Fruit fly (Drosophila melanogaster): ENCODE measurements around the gene fig.

DNA sequence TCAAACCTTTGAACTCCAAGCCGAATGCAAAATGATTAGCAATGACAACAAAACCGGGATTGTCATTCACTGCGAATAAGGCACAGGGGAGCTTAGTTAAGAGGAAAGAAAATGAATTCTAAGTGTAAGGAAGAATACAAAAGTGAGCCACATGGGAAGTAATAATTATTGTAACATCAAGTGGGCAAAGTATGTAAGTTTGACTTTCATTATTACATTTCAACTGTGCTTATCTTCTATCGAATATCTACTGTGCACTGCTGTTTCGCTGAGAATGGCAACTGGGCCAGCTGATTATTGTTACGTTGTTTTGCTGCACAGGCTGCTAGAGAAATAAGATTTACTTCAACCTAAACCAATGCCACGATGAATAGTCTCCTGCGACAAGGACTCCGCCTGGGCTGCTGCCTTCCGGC, 43.6 kb downstream of the fig start, which contains the start of the genes CG7601 and CIA30:
- TF ChIP-seq psq (optimal IDR thresholded peaks at IDR 0.05) (no peak), h (optimal IDR thresholded peaks at IDR 0.05) (no peak), ttk (optimal IDR thresholded peaks at IDR 0.05) (no peak), Myc (optimal IDR thresholded peaks at IDR 0.05) (no peak), insv (optimal IDR thresholded peaks at IDR 0.05) (no peak), Sin3A (optimal IDR thresholded peaks at IDR 0.05) (no peak)

Data from Kc167 (cell line).